Fruit fly (Drosophila melanogaster): ENCODE results near the gene CG12607.

Gene CG12607

DNA sequence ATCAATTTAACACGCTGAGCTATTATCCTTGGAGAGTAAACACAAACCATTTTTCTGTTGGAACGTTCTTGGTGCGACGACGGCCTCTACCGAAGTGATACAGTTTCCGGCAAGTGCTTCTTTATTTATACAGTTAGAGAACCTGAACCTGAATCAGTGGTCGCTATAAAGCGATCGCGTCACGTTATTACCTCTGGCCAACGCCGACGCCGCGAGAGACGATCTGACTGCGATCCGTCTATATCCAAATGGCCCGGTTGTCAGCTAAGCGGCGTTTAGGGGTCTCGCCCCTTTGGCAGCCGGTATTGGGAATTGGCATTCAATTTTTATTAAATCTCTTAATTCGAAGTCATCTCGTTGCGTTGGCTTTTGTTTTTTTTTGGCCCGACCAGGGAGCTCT is 11.7 kb downstream of the CG12607 start, which contains the start of gene CG11345:
Gene CG11345 (minus strand): TSS at position 101 of the 400 bp plus-strand sequence.
- no peak for TF ChIP-seq CG7101 (tag; optimal IDR thresholded peaks at IDR 0.05)
- no peak for TF ChIP-seq kay (GFP tag; ENCODE audit: borderline replicate concordance)
- no peak for TF ChIP-seq tj (GFP tag; optimal IDR thresholded peaks at IDR 0.05)
- TF ChIP-seq Clk (GFP tag; optimal IDR thresholded peaks at IDR 0.05), result no peak
- TF ChIP-seq Mnt (GFP tag; optimal IDR thresholded peaks at IDR 0.05), result no peak
- no peak for TF ChIP-seq CG33017 (tag; optimal IDR thresholded peaks at IDR 0.05)
- TF ChIP-seq CG14711 (tag; optimal IDR thresholded peaks at IDR 0.05), result no peak
- no peak for TF ChIP-seq Hr96 (GFP tag; optimal IDR thresholded peaks at IDR 0.05)
- TF ChIP-seq pad (GFP tag; optimal IDR thresholded peaks at IDR 0.05), result no peak
- TF ChIP-seq bab1 (GFP tag; optimal IDR thresholded peaks at IDR 0.05), result no peak
- no peak for TF ChIP-seq Crg-1 (GFP tag; optimal IDR thresholded peaks at IDR 0.05)
- TF ChIP-seq CG5204 (GFP tag; optimal IDR thresholded peaks at IDR 0.05), result no peak
- no peak for TF ChIP-seq CG1620 (GFP tag; optimal IDR thresholded peaks at IDR 0.05)

DNA sequence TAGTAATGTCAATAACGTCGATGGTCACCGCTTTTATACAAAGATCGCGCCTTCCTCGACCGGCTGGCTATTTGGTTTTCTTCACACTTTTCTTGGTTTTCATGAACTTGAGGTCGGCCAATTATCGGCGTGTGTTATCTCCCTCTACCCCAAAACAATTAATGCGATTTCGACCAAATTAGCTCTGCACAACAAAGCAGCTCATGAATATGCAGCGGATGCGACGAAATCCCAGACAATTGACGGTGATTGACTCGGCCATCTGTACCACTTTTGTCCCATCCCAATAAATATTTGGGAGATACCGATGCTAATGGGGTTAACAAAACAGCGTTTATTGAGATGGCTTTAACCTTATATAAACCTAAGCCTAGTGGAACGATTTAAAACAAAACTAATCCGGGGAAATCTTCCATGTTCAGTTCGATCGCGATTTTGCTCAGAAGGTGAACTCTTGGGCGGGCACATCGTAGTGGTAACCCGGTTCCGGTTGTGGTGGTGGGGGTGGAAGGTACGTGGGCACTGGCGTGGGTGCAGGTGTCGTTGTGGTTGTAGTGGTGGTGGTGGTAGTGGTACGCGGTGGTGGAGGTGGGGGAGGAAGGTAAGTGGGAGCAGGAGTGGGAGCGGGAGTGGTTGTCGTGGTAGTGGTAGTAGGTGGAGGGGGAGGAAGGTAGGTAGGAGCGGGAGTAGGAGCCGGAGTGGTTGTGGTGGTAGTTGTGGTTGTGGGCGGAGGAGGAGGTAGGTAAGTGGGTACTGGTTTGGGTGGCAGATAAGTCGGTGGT is 14.1 kb downstream of the CG12607 start, which contains the start of gene CG15022:
Gene CG15022 (minus strand): TSS at position 11 of the 782 bp plus-strand sequence.
- no peak for TF ChIP-seq toe (GFP tag; optimal IDR thresholded peaks at IDR 0.05)

dm6 chr3L:4461454-4462045 is 15.2 kb downstream of the CG12607 start, which contains the start of gene CG15023:
Gene CG15023 (minus strand): TSS chr3L:4461504.
- TF ChIP-seq Clk (GFP tag; optimal IDR thresholded peaks at IDR 0.05) (no peak), pad (GFP tag; optimal IDR thresholded peaks at IDR 0.05) (no peak), cic (GFP tag; optimal IDR thresholded peaks at IDR 0.05) (no peak), CG11617 (GFP tag; optimal IDR thresholded peaks at IDR 0.05) (no peak), CG14711 (tag; optimal IDR thresholded peaks at IDR 0.05) (no peak), Mnt (GFP tag; optimal IDR thresholded peaks at IDR 0.05) (no peak), Crg-1 (GFP tag; optimal IDR thresholded peaks at IDR 0.05) (no peak), CG33017 (tag; optimal IDR thresholded peaks at IDR 0.05) (no peak), ovo (GFP tag; optimal IDR thresholded peaks at IDR 0.05) (no peak), Hr96 (GFP tag; optimal IDR thresholded peaks at IDR 0.05) (no peak), CG12768 (GFP tag; optimal IDR thresholded peaks at IDR 0.05) (no peak)

DNA sequence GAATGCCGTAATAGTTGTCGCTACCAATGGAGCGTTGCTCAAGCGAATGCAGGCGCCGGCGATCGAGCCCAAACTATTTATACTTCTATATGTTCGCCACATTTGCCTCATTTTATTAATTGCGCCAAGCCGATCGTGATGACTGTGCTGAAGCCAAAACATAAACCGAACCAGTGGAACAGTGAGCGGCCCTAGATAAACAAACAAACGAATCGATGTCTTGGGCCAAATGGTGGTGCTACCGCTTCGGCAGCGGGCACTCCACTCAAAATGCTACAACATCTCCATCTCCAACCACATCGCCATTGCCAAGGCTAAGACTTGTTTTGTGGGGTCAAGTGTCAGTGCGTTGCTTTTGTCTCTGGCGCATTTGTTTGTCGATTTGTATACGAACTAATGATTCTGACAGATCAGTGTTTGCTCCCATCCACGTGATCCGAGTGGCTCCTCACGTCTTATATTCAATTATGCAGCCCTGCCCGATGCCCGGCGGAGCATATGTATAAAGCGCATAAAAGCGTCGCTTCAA is 17.5 kb downstream of the CG12607 start, which contains the start of gene CG15024:
Gene CG15024 (minus strand): TSS at position 51 of the 529 bp plus-strand sequence.
- no peak for TF ChIP-seq Hr96 (GFP tag; optimal IDR thresholded peaks at IDR 0.05)
- TF ChIP-seq kay (GFP tag; ENCODE audit: borderline replicate concordance), result no peak
- TF ChIP-seq tj (GFP tag; optimal IDR thresholded peaks at IDR 0.05), result no peak
- no peak for TF ChIP-seq cnc (optimal IDR thresholded peaks at IDR 0.05)
- no peak for TF ChIP-seq CG7045 (GFP tag; optimal IDR thresholded peaks at IDR 0.05)
- no peak for TF ChIP-seq CG12768 (GFP tag; optimal IDR thresholded peaks at IDR 0.05)
- TF ChIP-seq ovo (GFP tag; optimal IDR thresholded peaks at IDR 0.05), result no peak
- TF ChIP-seq bab1 (GFP tag; optimal IDR thresholded peaks at IDR 0.05), result no peak
- TF ChIP-seq CG14711 (tag; optimal IDR thresholded peaks at IDR 0.05), result no peak
- no peak for TF ChIP-seq CG7101 (tag; optimal IDR thresholded peaks at IDR 0.05)
- no peak for TF ChIP-seq CG33017 (tag; optimal IDR thresholded peaks at IDR 0.05)
- TF ChIP-seq toe (GFP tag; optimal IDR thresholded peaks at IDR 0.05), result no peak
- TF ChIP-seq Mnt (GFP tag; optimal IDR thresholded peaks at IDR 0.05), result no peak
- TF ChIP-seq cic (GFP tag; optimal IDR thresholded peaks at IDR 0.05), result no peak

- TF ChIP-seq Mnt (GFP tag; optimal IDR thresholded peaks at IDR 0.05) (no peak), CG11617 (GFP tag; optimal IDR thresholded peaks at IDR 0.05) (no peak), tj (GFP tag; optimal IDR thresholded peaks at IDR 0.05) (no peak), toe (GFP tag; optimal IDR thresholded peaks at IDR 0.05) (no peak), Clk (GFP tag; optimal IDR thresholded peaks at IDR 0.05) (no peak), Crg-1 (GFP tag; optimal IDR thresholded peaks at IDR 0.05) (no peak), bab1 (GFP tag; optimal IDR thresholded peaks at IDR 0.05) (no peak), CG1620 (GFP tag; optimal IDR thresholded peaks at IDR 0.05) (no peak), CG7101 (tag; optimal IDR thresholded peaks at IDR 0.05) (no peak), pad (GFP tag; optimal IDR thresholded peaks at IDR 0.05) (no peak), cic (GFP tag; optimal IDR thresholded peaks at IDR 0.05) (no peak), CG5204 (GFP tag; optimal IDR thresholded peaks at IDR 0.05) (no peak), CG14711 (tag; optimal IDR thresholded peaks at IDR 0.05) (no peak), Hr96 (GFP tag; optimal IDR thresholded peaks at IDR 0.05) (no peak), ovo (GFP tag; optimal IDR thresholded peaks at IDR 0.05) (no peak), CG33017 (tag; optimal IDR thresholded peaks at IDR 0.05) (no peak), CG7045 (GFP tag; optimal IDR thresholded peaks at IDR 0.05) (no peak), CG12768 (GFP tag; optimal IDR thresholded peaks at IDR 0.05) (no peak), kay (GFP tag; ENCODE audit: borderline replicate concordance) (no peak)
Measured at dm6 chr3L:4466530-4466929, 20.2 kb downstream of the CG12607 start, which contains the start of gene CG32241. Gene CG32241 (minus strand): TSS chr3L:4466630.

dm6 chr3L:4469701-4470100 is 23.3 kb downstream of the CG12607 start, which contains the start of gene CG32249:
Gene CG32249 (plus strand): TSS chr3L:4470001.
- TF ChIP-seq ovo (GFP tag; optimal IDR thresholded peaks at IDR 0.05) (no peak), kay (GFP tag; ENCODE audit: borderline replicate concordance) (peak; percentile 33)

Data from whole organism, adult.